Fruit fly (Drosophila melanogaster): Measurements from ENCODE around the gene CG18170.

CG18170 gene

DNA sequence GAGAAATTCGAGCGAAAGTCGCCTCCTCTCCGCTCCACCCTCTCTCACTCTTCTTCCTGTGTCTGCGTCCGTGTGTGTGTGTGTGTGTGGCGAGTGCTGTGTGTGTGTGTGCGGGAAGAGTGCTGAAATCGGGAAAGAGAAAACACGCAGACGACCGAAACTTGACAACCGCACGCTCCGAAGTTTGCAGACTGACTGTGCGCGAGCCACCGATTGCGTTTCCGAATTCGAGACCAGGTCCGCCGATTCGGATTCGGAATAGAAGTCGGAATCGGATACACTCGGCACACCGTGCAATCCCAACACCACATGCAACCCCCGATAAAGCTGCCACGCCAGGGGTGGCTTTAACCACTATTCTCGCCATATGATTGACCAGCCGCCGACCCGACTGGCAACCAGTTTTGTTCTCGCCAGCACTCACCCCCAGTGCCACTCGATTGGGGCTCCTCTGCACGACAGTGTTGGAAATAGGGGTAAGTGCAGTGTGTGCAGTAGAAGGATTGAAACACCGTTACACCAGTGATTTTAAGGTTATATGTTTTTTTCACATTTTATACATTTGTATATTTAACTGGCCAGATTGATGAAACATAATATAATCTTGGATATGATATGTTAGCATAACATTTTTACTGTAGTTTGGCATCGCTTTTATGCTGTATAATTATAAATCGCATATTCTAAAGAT is 25.6 kb downstream of the CG18170 start, which contains the start of gene CG13928 (continued):
- TF ChIP-seq nau (GFP tag; optimal IDR thresholded peaks at IDR 0.05) (no peak), Dp (GFP tag; optimal IDR thresholded peaks at IDR 0.05) (no peak), CG30020 (tag; optimal IDR thresholded peaks at IDR 0.05) (no peak), Bgb (GFP tag; IDR thresholded peaks at IDR 0.05; ENCODE audit: partially characterized antibody) (peak; percentile 69; the same call in 1 of the 2 replicates), Dek (tag; optimal IDR thresholded peaks at IDR 0.05) (no peak), Chrac-16 (GFP tag; optimal IDR thresholded peaks at IDR 0.05) (no peak), CG11093 (GFP tag; IDR thresholded peaks at IDR 0.05) (no peak), danr (GFP tag; IDR thresholded peaks at IDR 0.05) (no peak), CG15514 (GFP tag; optimal IDR thresholded peaks at IDR 0.05) (peak; percentile 21), ham (GFP tag; IDR thresholded peaks at IDR 0.05) (no peak), HLH54F (GFP tag; optimal IDR thresholded peaks at IDR 0.05) (no peak), CG2889 (GFP tag; IDR thresholded peaks at IDR 0.05) (no peak), bcd (GFP tag; optimal IDR thresholded peaks at IDR 0.05) (peak; percentile 3), Six4 (GFP tag; optimal IDR thresholded peaks at IDR 0.05) (no peak), btn (GFP tag; optimal IDR thresholded peaks at IDR 0.05) (no peak), MTF-1 (GFP tag; optimal IDR thresholded peaks at IDR 0.05; ENCODE audit: borderline replicate concordance) (no peak), CG33213 (GFP tag; optimal IDR thresholded peaks at IDR 0.05) (no peak), CG12942 (GFP tag; optimal IDR thresholded peaks at IDR 0.05) (no peak), CG34224 (GFP tag; IDR thresholded peaks at IDR 0.05; ENCODE audit: partially characterized antibody) (no peak), H2.0 (GFP tag; IDR thresholded peaks at IDR 0.05) (no peak), Doc2 (GFP tag; IDR thresholded peaks at IDR 0.05) (no peak), C15 (GFP tag; IDR thresholded peaks at IDR 0.05) (no peak), stc (GFP tag; IDR thresholded peaks at IDR 0.05) (no peak), row (GFP tag; IDR thresholded peaks at IDR 0.05) (peak; percentile 62), trh (GFP tag; optimal IDR thresholded peaks at IDR 0.05) (no peak), CG12744 (GFP tag; optimal IDR thresholded peaks at IDR 0.05) (no peak), CG5245 (GFP tag; optimal IDR thresholded peaks at IDR 0.05) (no peak), CG3065 (GFP tag; optimal IDR thresholded peaks at IDR 0.05) (no peak), CG34376 (GFP tag; optimal IDR thresholded peaks at IDR 0.05) (peak; percentile 16), CG10267 (tag; optimal IDR thresholded peaks at IDR 0.05) (peak; percentile 44), CG10462 (GFP tag; optimal IDR thresholded peaks at IDR 0.05) (no peak), Nf-YB (GFP tag; optimal IDR thresholded peaks at IDR 0.05) (no peak), CG7745 (tag; optimal IDR thresholded peaks at IDR 0.05) (no peak), CG43689 (GFP tag; IDR thresholded peaks at IDR 0.05) (no peak), inv (GFP tag; IDR thresholded peaks at IDR 0.05; ENCODE audit: partially characterized antibody) (no peak), kah (GFP tag; optimal IDR thresholded peaks at IDR 0.05) (no peak), dimm (GFP tag; IDR thresholded peaks at IDR 0.05) (no peak), CG12155 (GFP tag; optimal IDR thresholded peaks at IDR 0.05) (peak; percentile 14), CG4360 (GFP tag; IDR thresholded peaks at IDR 0.05) (no peak), Sox102F (GFP tag; optimal IDR thresholded peaks at IDR 0.05) (no peak), sc (optimal IDR thresholded peaks at IDR 0.05) (no peak), sc (GFP tag; optimal IDR thresholded peaks at IDR 0.05) (no peak), Mad (GFP tag; optimal IDR thresholded peaks at IDR 0.05) (no peak), ssp (GFP tag; IDR thresholded peaks at IDR 0.05) (no peak), CG8281 (tag; optimal IDR thresholded peaks at IDR 0.05) (no peak), CG5180 (GFP tag; optimal IDR thresholded peaks at IDR 0.05) (no peak), ken (GFP tag; IDR thresholded peaks at IDR 0.05) (no peak), CG15696 (tag; optimal IDR thresholded peaks at IDR 0.05) (no peak), gem (tag; optimal IDR thresholded peaks at IDR 0.05) (no peak), CG7271 (tag; optimal IDR thresholded peaks at IDR 0.05) (no peak), Mrtf (GFP tag; IDR thresholded peaks at IDR 0.05) (no peak)

Measured in whole organism, embryonic.